Worm (Caenorhabditis elegans) whole organism, L1 larva: Measurements from ENCODE around the gene Y53F4B.9.
A peak's percentile ranks its signal among the peaks of the same experiment; 100 is the strongest.

ENCODE experiments used
- aha-1 ChIP-seq: fragments of 150-350 bp; optimal IDR thresholded peaks from 2 replicates; lab custom pipeline; 2014; ENCODE audit warnings: missing biosample characterization, missing genetic modification characterization
- ceh-90 ChIP-seq: sonication (generic microtip); optimal IDR thresholded peaks from 2 replicates; lab custom pipeline; 2016; ENCODE audit warnings: missing genetic modification characterization, missing compliant biosample characterization
- efl-1 ChIP-seq, 4 experiments: fragments of 150-350 bp; optimal IDR thresholded peaks in 3 of 4; peaks in 1 of 4; 1 replicate in 1 of 4; 2 replicates in 3 of 4; lab custom pipeline; 2014; ENCODE audit warnings: missing biosample characterization in 2 of 4, missing genetic modification characterization in 2 of 4, missing genetic modification reagents in 2 of 4
- fos-1 ChIP-seq: fragments of 150-350 bp; optimal IDR thresholded peaks from 2 replicates; lab custom pipeline; 2014; ENCODE audit warnings: missing biosample characterization, missing genetic modification characterization
- lin-13 ChIP-seq: fragments of 150-350 bp; optimal IDR thresholded peaks from 2 replicates; lab custom pipeline; 2014; ENCODE audit warnings: missing biosample characterization, missing genetic modification reagents, missing genetic modification characterization
- mdl-1 ChIP-seq, 2 experiments: fragments of 150-350 bp; optimal IDR thresholded peaks; 2 replicates each; lab custom pipeline; 2014 to 2017; ENCODE audit warnings: missing biosample characterization in 2 of 2, missing genetic modification characterization in 2 of 2, inconsistent platforms in 1 of 2
- nhr-12 ChIP-seq: sonication (generic microtip); optimal IDR thresholded peaks from 2 replicates; lab custom pipeline; 2017; ENCODE audit warnings: missing biosample characterization, missing genetic modification characterization
- nhr-77 ChIP-seq: fragments of 150-350 bp; optimal IDR thresholded peaks from 2 replicates; lab custom pipeline; 2014; ENCODE audit warnings: missing biosample characterization, missing genetic modification characterization
- rnt-1 ChIP-seq: sonication (generic microtip); optimal IDR thresholded peaks from 2 replicates; lab custom pipeline; 2016; ENCODE audit warnings: mild to moderate bottlenecking, missing genetic modification characterization, moderate library complexity, missing compliant biosample characterization
- skn-1 ChIP-seq: fragments of 150-350 bp; optimal IDR thresholded peaks from 2 replicates; lab custom pipeline; 2014; ENCODE audit warnings: missing biosample characterization, missing genetic modification characterization
- unc-86 ChIP-seq: sonication (generic microtip); optimal IDR thresholded peaks from 2 replicates; lab custom pipeline; 2016; ENCODE audit warnings: missing genetic modification characterization, missing compliant biosample characterization
- zag-1 ChIP-seq: fragments of 150-350 bp; optimal IDR thresholded peaks from 2 replicates; lab custom pipeline; 2014; ENCODE audit warnings: missing biosample characterization, missing genetic modification characterization
- ztf-4 ChIP-seq: fragments of 150-350 bp; optimal IDR thresholded peaks from 2 replicates; lab custom pipeline; 2014; ENCODE audit warnings: missing biosample characterization, missing genetic modification characterization

DNA sequence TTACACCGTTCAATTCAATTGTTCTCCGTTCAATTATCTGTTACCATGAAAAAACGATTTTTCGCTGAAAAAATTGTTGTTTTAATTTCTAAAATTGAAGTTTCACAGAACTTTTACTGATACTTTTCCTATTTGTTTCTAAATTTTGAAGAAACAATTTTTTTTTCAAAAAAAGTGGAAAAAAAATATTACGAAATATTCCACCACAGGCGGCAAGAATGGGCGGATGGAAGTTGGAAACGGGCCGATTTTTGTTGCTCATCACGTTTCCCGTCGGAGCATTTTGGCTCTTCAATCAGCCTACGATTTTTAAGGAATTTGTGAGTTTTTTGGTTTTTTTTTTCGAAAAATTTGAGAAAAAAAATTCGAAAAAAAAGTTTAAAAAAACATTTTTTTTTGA lies 27.6 kb upstream of the Y53F4B.9 start, which contains the start of gene Y53F4B.14:
- TF ChIP-seq ceh-90 (no peak), zag-1 (tag; lab: Kevin White, UChicago) (no peak), unc-86 (tag; lab: Kevin White, UChicago) (no peak), mdl-1 (tag; optimal IDR thresholded peaks at IDR 0.05; lab: Kevin White, UChicago) (no peak), fos-1 (tag; lab: Kevin White, UChicago) (no peak), nhr-77 (tag; lab: Kevin White, UChicago) (no peak), lin-13 (GFP tag; lab: Kevin White, UChicago) (no peak), ztf-4 (tag; lab: Kevin White, UChicago) (no peak), skn-1 (tag; lab: Kevin White, UChicago) (peak; percentile 11), nhr-12 (tag; lab: Kevin White, UChicago) (no peak), rnt-1 (tag; lab: Kevin White, UChicago) (no peak), aha-1 (tag; lab: Kevin White, UChicago) (no peak), efl-1 (optimal IDR thresholded peaks at IDR 0.05; lab: Kevin White, UChicago) (no peak), efl-1 (GFP tag; optimal IDR thresholded peaks at IDR 0.05 in 1 of 2; lab: Kevin White, UChicago) (no peak)
